Fruit fly (Drosophila melanogaster): Measurements from ENCODE around the gene Vps15.

DNA sequence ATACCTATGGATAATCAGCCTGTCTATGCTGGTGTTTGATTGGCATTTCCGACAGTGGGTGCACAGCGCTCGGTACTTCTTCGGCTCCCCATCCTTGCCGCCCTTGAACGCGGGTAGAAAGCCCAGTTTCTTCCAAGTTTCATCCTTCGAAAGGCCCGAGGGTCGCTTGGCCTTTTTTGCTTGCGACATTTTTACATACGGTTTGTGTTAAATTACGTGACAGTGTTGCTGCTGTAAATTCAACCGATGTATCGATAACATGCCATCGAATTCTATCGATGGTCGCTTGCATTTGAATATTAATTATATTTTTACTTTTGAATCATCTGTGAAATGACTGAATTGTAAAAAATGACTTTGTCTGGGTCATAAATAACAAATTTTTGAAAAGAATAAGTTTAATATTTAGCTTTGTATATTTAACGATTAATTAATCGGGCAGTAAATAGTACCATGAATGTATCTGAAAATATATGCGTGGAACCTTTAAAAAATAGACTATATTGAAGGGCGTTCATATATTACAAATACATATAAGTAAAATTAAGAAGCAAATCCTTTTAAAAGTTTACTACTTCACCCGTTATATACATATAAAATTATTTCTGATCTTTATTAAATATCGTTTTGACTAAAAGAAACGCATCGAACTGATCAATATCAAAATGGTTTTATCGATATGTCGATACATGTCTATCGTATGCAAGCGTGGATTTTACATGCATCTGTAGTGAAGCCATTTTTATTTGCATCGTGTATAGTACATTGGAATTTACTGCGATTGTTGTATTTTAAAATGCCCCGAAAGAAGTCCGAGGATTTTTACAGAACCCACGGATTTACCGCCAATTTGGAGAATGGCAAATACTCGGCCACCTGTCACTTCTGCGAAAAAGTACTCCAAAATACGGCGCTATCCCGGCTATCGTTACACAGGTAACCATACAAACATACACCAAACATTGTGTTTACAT is 12.9 kb upstream of the Vps15 start, which contains the start of the genes Ibf2 and Ibf1:
- TF ChIP-seq CG8478 (optimal IDR thresholded peaks at IDR 0.05): no peak
- no peak for TF ChIP-seq CTCF (optimal IDR thresholded peaks at IDR 0.05)
